Worm (Caenorhabditis elegans) whole organism, midembryonic: ENCODE results near the gene Y69H2.15.

Source experiments
- T22C8.4 ChIP-seq: fragments of 200-800 bp; sonication (Bioruptor generic); IDR thresholded peaks from 2 replicates; pipeline ENCODE4 v1.3.6; 2022; ENCODE audit warnings: missing genetic modification characterization, missing compliant biosample characterization
- cog-1 ChIP-seq: sonication (generic microtip); optimal IDR thresholded peaks from 2 replicates; lab custom pipeline; 2016; ENCODE audit warnings: missing genetic modification characterization, missing compliant biosample characterization
- flt-1 ChIP-seq: fragments of 200-800 bp; sonication (Bioruptor generic); IDR thresholded peaks from 2 replicates; pipeline ENCODE4 v1.3.6; 2022; ENCODE audit warnings: missing genetic modification characterization, missing compliant biosample characterization
- klf-2 ChIP-seq: fragments of 200-800 bp; sonication (Bioruptor generic); conservative IDR thresholded peaks from 2 replicates; pipeline ENCODE4 v1.3.6; 2022; ENCODE audit warnings: missing genetic modification reagents, missing genetic modification characterization, missing compliant biosample characterization
- med-1 ChIP-seq: sonication (generic microtip); optimal IDR thresholded peaks from 2 replicates; lab custom pipeline; 2017; ENCODE audit warnings: missing genetic modification characterization, mild to moderate bottlenecking, missing compliant biosample characterization, antibody characterized with exemption, missing genetic modification reagents; ENCODE audit not compliant: insufficient read depth
- ref-1 ChIP-seq: fragments of 200-800 bp; sonication (Bioruptor generic); conservative IDR thresholded peaks from 2 replicates; pipeline ENCODE4 v1.3.6; 2022; ENCODE audit warnings: missing genetic modification reagents, missing genetic modification characterization, missing compliant biosample characterization
- tab-1 ChIP-seq: fragments of 200-800 bp; sonication (Bioruptor generic); IDR thresholded peaks from 2 replicates; pipeline ENCODE4 v1.3.6; 2022; ENCODE audit warnings: missing genetic modification characterization, missing compliant biosample characterization
- ztf-23 ChIP-seq: fragments of 200-800 bp; sonication (Bioruptor generic); IDR thresholded peaks from 2 replicates; pipeline ENCODE4 v1.3.6; 2022; ENCODE audit warnings: missing genetic modification reagents, missing genetic modification characterization, missing compliant biosample characterization
- ztf-29 ChIP-seq: fragments of 200-800 bp; sonication (Bioruptor generic); IDR thresholded peaks from 2 replicates; pipeline ENCODE4 v1.3.6; 2022; ENCODE audit warnings: missing genetic modification reagents, missing genetic modification characterization, missing compliant biosample characterization

Y69H2.15 gene

ce11 chrV:18585102-18585501, 41.6 kb downstream of the Y69H2.15 start:
- TF ChIP-seq T22C8.4 (GFP tag; lab: Robert Waterston, UW): no peak
- TF ChIP-seq cog-1 (tag; lab: Kevin White, UChicago): no peak
- TF ChIP-seq ref-1 (GFP tag; lab: Robert Waterston, UW): no peak
- no peak for TF ChIP-seq klf-2 (GFP tag; lab: Robert Waterston, UW)
- no peak for TF ChIP-seq ztf-29 (GFP tag; lab: Robert Waterston, UW)
- TF ChIP-seq flt-1 (GFP tag; lab: Robert Waterston, UW): no peak
- TF ChIP-seq med-1 (GFP tag; lab: Kevin White, UChicago): no peak
- no peak for TF ChIP-seq ztf-23
- no peak for TF ChIP-seq tab-1 (GFP tag; lab: Robert Waterston, UW)

- TF ChIP-seq flt-1 (GFP tag; lab: Robert Waterston, UW): no peak
- no peak for TF ChIP-seq cog-1 (tag; lab: Kevin White, UChicago)
- no peak for TF ChIP-seq ztf-23
- no peak for TF ChIP-seq ref-1 (GFP tag; lab: Robert Waterston, UW)
These were observed 44.3 kb downstream of the Y69H2.15 start, which contains the start of gene txt-14 for ce11 chrV:18582358-18582757. Gene txt-14 (plus strand): TSS chrV:18582658.

DNA sequence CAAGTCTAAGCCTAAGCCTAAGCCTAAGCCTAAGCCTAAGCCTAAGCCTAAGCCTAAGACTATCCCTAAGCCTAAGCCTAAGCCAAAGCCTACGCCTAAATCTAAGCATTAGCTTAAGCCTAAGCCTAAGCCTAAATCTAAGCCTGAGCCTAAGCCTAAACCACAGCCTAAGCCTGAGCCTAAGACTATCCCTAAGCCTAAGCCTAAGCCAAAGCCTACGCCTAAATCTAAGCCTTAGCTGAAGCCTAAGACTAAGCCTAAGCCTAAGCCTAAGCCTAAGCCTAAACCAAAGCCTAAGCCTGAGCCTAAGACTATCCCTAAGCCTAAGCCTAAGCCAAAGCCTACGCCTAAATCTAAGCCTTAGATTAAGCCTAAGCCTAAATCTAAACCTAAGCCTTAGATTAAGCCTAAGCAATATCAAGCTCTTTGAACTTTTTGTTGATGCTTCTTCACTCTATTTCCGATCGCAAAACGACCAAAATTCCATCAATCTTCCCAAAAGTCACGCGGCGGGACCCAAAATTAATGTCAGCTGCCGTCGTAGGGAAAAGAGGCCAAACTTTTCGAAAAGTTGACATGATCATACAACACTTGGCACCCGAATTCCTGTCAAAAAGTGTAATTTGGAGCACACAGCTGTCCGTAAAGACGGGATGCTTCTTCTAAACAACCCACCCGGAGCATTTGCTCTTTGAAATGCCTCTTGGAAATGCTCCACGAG, 45.1 kb downstream of the Y69H2.15 start:
- TF ChIP-seq klf-2 (GFP tag; lab: Robert Waterston, UW): no peak
- TF ChIP-seq flt-1 (GFP tag; lab: Robert Waterston, UW): no peak
- no peak for TF ChIP-seq T22C8.4 (GFP tag; lab: Robert Waterston, UW)
- no peak for TF ChIP-seq med-1 (GFP tag; lab: Kevin White, UChicago)
- TF ChIP-seq cog-1 (tag; lab: Kevin White, UChicago): no peak
- no peak; the same call in 1 of the 2 replicates for TF ChIP-seq ref-1 (GFP tag; lab: Robert Waterston, UW)
- no peak for TF ChIP-seq tab-1 (GFP tag; lab: Robert Waterston, UW)
- TF ChIP-seq ztf-23: no peak
- no peak for TF ChIP-seq ztf-29 (GFP tag; lab: Robert Waterston, UW)

DNA sequence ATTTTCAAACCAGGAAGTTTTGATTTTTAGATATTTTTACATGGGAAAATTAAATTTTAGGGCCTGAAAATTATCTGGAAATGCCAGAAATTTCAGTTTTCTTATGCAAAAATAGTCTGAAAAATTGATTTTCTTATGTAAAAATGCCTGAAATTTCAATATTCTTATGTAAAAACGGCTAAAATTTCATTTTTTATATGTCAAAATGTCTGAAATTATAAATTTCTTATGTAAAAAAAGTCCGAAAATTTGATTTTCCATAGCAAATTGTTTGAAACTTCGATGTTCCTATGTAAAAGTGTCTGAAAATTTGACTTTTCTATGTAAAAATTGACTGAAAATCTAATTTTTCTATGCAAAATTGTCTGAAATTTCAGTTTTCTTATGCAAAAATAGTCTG, 47.0 kb downstream of the Y69H2.15 start, which contains the start of gene Y51A2D.13:
Gene Y51A2D.13 (minus strand): TSS at position 101 of the 400 bp plus-strand sequence.
- TF ChIP-seq cog-1 (tag; lab: Kevin White, UChicago) (no peak), klf-2 (GFP tag; lab: Robert Waterston, UW) (no peak), med-1 (GFP tag; lab: Kevin White, UChicago) (no peak), ztf-29 (GFP tag; lab: Robert Waterston, UW) (no peak), ztf-23 (no peak), T22C8.4 (GFP tag; lab: Robert Waterston, UW) (no peak), tab-1 (GFP tag; lab: Robert Waterston, UW) (no peak), flt-1 (GFP tag; lab: Robert Waterston, UW) (no peak), ref-1 (GFP tag; lab: Robert Waterston, UW) (no peak)

DNA sequence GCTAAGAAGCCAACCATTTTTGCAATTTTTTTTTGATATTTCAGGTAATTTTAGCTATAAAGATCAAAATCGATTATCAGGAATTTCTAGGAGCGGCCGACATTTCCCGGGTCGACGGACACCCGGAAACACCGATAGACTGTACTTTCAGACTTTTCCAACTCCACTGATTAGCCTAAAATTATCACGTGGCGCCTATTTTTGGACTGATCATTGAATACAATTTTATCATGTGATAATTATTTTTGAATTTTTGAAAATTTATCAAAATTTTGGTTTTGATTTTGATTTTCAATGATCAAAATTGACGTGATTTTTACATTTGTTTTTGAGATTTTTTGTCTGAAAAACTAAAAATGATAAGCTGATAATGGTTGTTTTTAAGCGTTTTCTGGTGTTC, 48.4 kb downstream of the Y69H2.15 start:
- TF ChIP-seq tab-1 (GFP tag; lab: Robert Waterston, UW): no peak
- TF ChIP-seq ref-1 (GFP tag; lab: Robert Waterston, UW): no peak
- no peak for TF ChIP-seq med-1 (GFP tag; lab: Kevin White, UChicago)
- no peak for TF ChIP-seq T22C8.4 (GFP tag; lab: Robert Waterston, UW)
- no peak for TF ChIP-seq cog-1 (tag; lab: Kevin White, UChicago)
- no peak for TF ChIP-seq flt-1 (GFP tag; lab: Robert Waterston, UW)
- TF ChIP-seq ztf-29 (GFP tag; lab: Robert Waterston, UW): no peak
- TF ChIP-seq ztf-23: no peak

DNA sequence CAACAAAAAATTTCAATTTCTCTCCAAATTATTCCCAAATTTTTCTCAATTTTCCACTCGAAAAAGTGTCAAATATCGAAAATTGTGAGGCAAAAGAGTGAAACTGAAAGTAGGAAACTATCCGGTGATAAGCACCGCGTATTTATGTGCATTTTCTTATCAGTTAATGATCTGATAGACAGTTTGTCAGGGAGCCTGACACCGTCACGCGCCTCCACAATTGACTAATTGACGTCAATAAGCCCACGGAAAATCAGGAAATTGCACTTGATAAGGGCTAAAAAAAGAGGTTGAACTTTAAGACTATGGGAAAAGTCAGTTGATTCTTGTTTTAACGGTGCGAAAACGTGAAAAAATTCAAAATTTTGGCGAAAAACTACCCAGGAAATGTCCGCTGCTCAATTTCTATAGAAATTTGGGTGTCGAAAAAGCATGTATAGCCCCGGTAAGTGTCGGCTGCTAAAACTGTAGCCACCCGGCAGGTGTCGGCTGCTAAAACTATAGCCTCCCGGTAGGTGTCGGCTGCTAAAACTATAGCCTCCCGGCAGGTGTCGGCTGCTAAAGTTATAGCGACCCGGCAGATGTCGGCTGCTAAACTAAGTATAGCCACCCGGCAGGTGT, 49.1 kb downstream of the Y69H2.15 start:
- no peak for TF ChIP-seq ref-1 (GFP tag; lab: Robert Waterston, UW)
- TF ChIP-seq klf-2 (GFP tag; lab: Robert Waterston, UW): no peak
- no peak for TF ChIP-seq ztf-29 (GFP tag; lab: Robert Waterston, UW)
- TF ChIP-seq ztf-23: no peak
- TF ChIP-seq cog-1 (tag; lab: Kevin White, UChicago): no peak
- TF ChIP-seq T22C8.4 (GFP tag; lab: Robert Waterston, UW): no peak
- TF ChIP-seq tab-1 (GFP tag; lab: Robert Waterston, UW): no peak
- TF ChIP-seq med-1 (GFP tag; lab: Kevin White, UChicago): no peak
- no peak for TF ChIP-seq flt-1 (GFP tag; lab: Robert Waterston, UW)

ce11 chrV:18576128-18576527, 50.5 kb downstream of the Y69H2.15 start:
- TF ChIP-seq cog-1 (tag; lab: Kevin White, UChicago): no peak
- no peak for TF ChIP-seq ref-1 (GFP tag; lab: Robert Waterston, UW)
- TF ChIP-seq ztf-29 (GFP tag; lab: Robert Waterston, UW): no peak
- no peak for TF ChIP-seq ztf-23
- no peak for TF ChIP-seq klf-2 (GFP tag; lab: Robert Waterston, UW)
- no peak for TF ChIP-seq flt-1 (GFP tag; lab: Robert Waterston, UW)
- TF ChIP-seq med-1 (GFP tag; lab: Kevin White, UChicago): no peak
- no peak for TF ChIP-seq T22C8.4 (GFP tag; lab: Robert Waterston, UW)

ce11 chrV:18575084-18575483, 51.6 kb downstream of the Y69H2.15 start:
- TF ChIP-seq ztf-23: no peak
- TF ChIP-seq med-1 (GFP tag; lab: Kevin White, UChicago): no peak
- no peak for TF ChIP-seq cog-1 (tag; lab: Kevin White, UChicago)
- no peak for TF ChIP-seq T22C8.4 (GFP tag; lab: Robert Waterston, UW)
- no peak for TF ChIP-seq tab-1 (GFP tag; lab: Robert Waterston, UW)
- no peak for TF ChIP-seq ref-1 (GFP tag; lab: Robert Waterston, UW)
- no peak for TF ChIP-seq flt-1 (GFP tag; lab: Robert Waterston, UW)
- TF ChIP-seq klf-2 (GFP tag; lab: Robert Waterston, UW): no peak
- no peak for TF ChIP-seq ztf-29 (GFP tag; lab: Robert Waterston, UW)
